Worm (Caenorhabditis elegans) whole organism, young adult: ENCODE data around the gene F35H8.12.
A peak's percentile ranks its signal among the peaks of the same experiment; 100 is the strongest.

Source experiments
- B0035.1 ChIP-seq: sonication (generic microtip); optimal IDR thresholded peaks from 2 replicates; lab custom pipeline; 2016; ENCODE audit warnings: missing genetic modification characterization, mild to moderate bottlenecking, missing compliant biosample characterization, missing genotype, missing genetic modification reagents
- B0336.3 ChIP-seq: fragments of 200-800 bp; sonication (Bioruptor generic); IDR thresholded peaks from 2 replicates; pipeline ENCODE4 v1.3.6; 2022; ENCODE audit warnings: missing genetic modification characterization, missing compliant biosample characterization
- F22D6.2 ChIP-seq: sonication (generic microtip); optimal IDR thresholded peaks from 2 replicates; lab custom pipeline; 2016; ENCODE audit warnings: mild to moderate bottlenecking, missing genetic modification characterization, missing compliant biosample characterization
- F39B2.1 ChIP-seq: fragments of 200-800 bp; sonication (Bioruptor generic); IDR thresholded peaks from 2 replicates; pipeline ENCODE4 v1.3.6; 2022; ENCODE audit warnings: missing genetic modification reagents, missing genetic modification characterization, missing compliant biosample characterization
- T26A5.8 ChIP-seq: sonication (generic microtip); optimal IDR thresholded peaks from 2 replicates; lab custom pipeline; 2016; ENCODE audit warnings: missing genetic modification characterization, missing compliant biosample characterization
- akir-1 ChIP-seq: fragments of 200-800 bp; sonication (Bioruptor generic); optimal IDR thresholded peaks from 2 replicates; lab custom pipeline; 2018; ENCODE audit warnings: mild to moderate bottlenecking, missing genetic modification characterization, moderate library complexity, missing compliant biosample characterization
- atf-7 ChIP-seq: sonication (generic microtip); optimal IDR thresholded peaks from 2 replicates; lab custom pipeline; 2017; ENCODE audit warnings: mild to moderate bottlenecking, missing genetic modification characterization, missing compliant biosample characterization
- athp-1 ChIP-seq: sonication (generic microtip); optimal IDR thresholded peaks from 2 replicates; lab custom pipeline; 2017; ENCODE audit warnings: mild to moderate bottlenecking, missing genetic modification characterization, missing compliant biosample characterization
- attf-3 ChIP-seq: fragments of 200-800 bp; sonication (Bioruptor generic); conservative IDR thresholded peaks from 2 replicates; pipeline ENCODE4 v1.3.6; 2022; ENCODE audit warnings: missing genetic modification reagents, missing genetic modification characterization, missing compliant biosample characterization
- attf-6 ChIP-seq: fragments of 200-800 bp; sonication (Bioruptor generic); IDR thresholded peaks from 2 replicates; pipeline ENCODE4 v1.3.6; 2022; ENCODE audit warnings: missing genetic modification reagents, missing genetic modification characterization, missing compliant biosample characterization
- bed-1 ChIP-seq: fragments of 200-800 bp; sonication (Bioruptor generic); IDR thresholded peaks from 2 replicates; pipeline ENCODE4 v1.3.6; 2022; ENCODE audit warnings: missing genetic modification reagents, missing genetic modification characterization, missing compliant biosample characterization
- cebp-2 ChIP-seq: fragments of 200-800 bp; sonication (Bioruptor generic); IDR thresholded peaks from 2 replicates; pipeline ENCODE4 v1.3.6; 2022; ENCODE audit warnings: missing genetic modification characterization, missing compliant biosample characterization
- ceh-27 ChIP-seq: fragments of 200-800 bp; sonication (Bioruptor generic); optimal IDR thresholded peaks from 2 replicates; lab custom pipeline; 2018; ENCODE audit warnings: mild to moderate bottlenecking, missing genetic modification characterization, moderate library complexity, missing compliant biosample characterization
- ceh-40 ChIP-seq: fragments of 200-800 bp; sonication (Bioruptor generic); IDR thresholded peaks from 2 replicates; pipeline ENCODE4 v1.3.6; 2022; ENCODE audit warnings: missing genetic modification characterization, missing compliant biosample characterization
- ceh-91 ChIP-seq: fragments of 200-800 bp; sonication (Bioruptor generic); IDR thresholded peaks from 2 replicates; pipeline ENCODE4 v1.3.6; 2022; ENCODE audit warnings: missing genetic modification reagents, missing genetic modification characterization, missing compliant biosample characterization
- die-1 ChIP-seq: sonication (generic microtip); optimal IDR thresholded peaks from 2 replicates; lab custom pipeline; 2016; ENCODE audit warnings: missing genotype, mild to moderate bottlenecking, missing genetic modification characterization, missing compliant biosample characterization
- dpl-1 ChIP-seq: fragments of 150-350 bp; optimal IDR thresholded peaks from 2 replicates; lab custom pipeline; 2014; ENCODE audit warnings: missing biosample characterization, missing genetic modification reagents, missing genetic modification characterization
- egl-18 ChIP-seq: fragments of 200-800 bp; sonication (Bioruptor generic); IDR thresholded peaks from 2 replicates; pipeline ENCODE4 v1.3.6; 2022; ENCODE audit warnings: missing genetic modification reagents, missing genetic modification characterization, missing compliant biosample characterization
- hlh-26 ChIP-seq: fragments of 200-800 bp; sonication (Bioruptor generic); conservative IDR thresholded peaks from 2 replicates; pipeline ENCODE4 v1.3.6; 2022; ENCODE audit warnings: missing genetic modification reagents, missing genetic modification characterization, missing compliant biosample characterization
- hmg-20 ChIP-seq: fragments of 200-800 bp; sonication (Bioruptor generic); IDR thresholded peaks from 2 replicates; pipeline ENCODE4 v1.3.6; 2022; ENCODE audit warnings: missing genetic modification reagents, missing genetic modification characterization, missing compliant biosample characterization
- hrde-1 ChIP-seq: sonication (generic microtip); optimal IDR thresholded peaks from 2 replicates; lab custom pipeline; 2016; ENCODE audit warnings: missing genetic modification characterization, mild to moderate bottlenecking, missing compliant biosample characterization, moderate library complexity, missing genotype, missing genetic modification reagents, borderline replicate concordance
- lag-1 ChIP-seq: fragments of 200-800 bp; sonication (Bioruptor generic); IDR thresholded peaks from 2 replicates; pipeline ENCODE4 v1.3.6; 2022; ENCODE audit warnings: missing genetic modification reagents, missing genetic modification characterization, missing compliant biosample characterization
- lin-26 ChIP-seq: fragments of 200-800 bp; sonication (Bioruptor generic); IDR thresholded peaks from 2 replicates; pipeline ENCODE4 v1.3.6; 2022; ENCODE audit warnings: missing genetic modification reagents, missing genetic modification characterization, missing compliant biosample characterization
- madf-10 ChIP-seq: sonication (generic microtip); optimal IDR thresholded peaks from 2 replicates; lab custom pipeline; 2016; ENCODE audit warnings: mild to moderate bottlenecking, missing genetic modification characterization, missing compliant biosample characterization
- madf-3 ChIP-seq: fragments of 200-800 bp; sonication (Bioruptor generic); IDR thresholded peaks from 2 replicates; pipeline ENCODE4 v1.3.6; 2022; ENCODE audit warnings: missing genetic modification reagents, missing genetic modification characterization, missing compliant biosample characterization
- madf-8 ChIP-seq: fragments of 200-800 bp; sonication (Bioruptor generic); conservative IDR thresholded peaks from 2 replicates; pipeline ENCODE4 v1.3.6; 2022; ENCODE audit warnings: missing genetic modification reagents, missing genetic modification characterization, missing compliant biosample characterization
- mel-28 ChIP-seq: sonication (generic microtip); optimal IDR thresholded peaks from 2 replicates; lab custom pipeline; 2016; ENCODE audit warnings: borderline replicate concordance, mild to moderate bottlenecking, missing genetic modification characterization, missing compliant biosample characterization
- nfya-1 ChIP-seq: sonication (generic microtip); optimal IDR thresholded peaks from 2 replicates; lab custom pipeline; 2017; ENCODE audit warnings: antibody characterized with exemption, missing compliant biosample characterization, missing genetic modification characterization, borderline replicate concordance; ENCODE audit not compliant: insufficient read depth
- nhr-90 ChIP-seq: sonication (generic microtip); optimal IDR thresholded peaks from 2 replicates; lab custom pipeline; 2016; ENCODE audit warnings: missing genotype, mild to moderate bottlenecking, missing genetic modification characterization, missing compliant biosample characterization
- pha-4 ChIP-seq: fragments of 150-350 bp; sonication (generic microtip); optimal IDR thresholded peaks from 2 replicates; lab custom pipeline; 2014; ENCODE audit warnings: missing biosample characterization, missing genetic modification reagents, missing genetic modification characterization
- repo-1 ChIP-seq: sonication (generic microtip); optimal IDR thresholded peaks from 2 replicates; lab custom pipeline; 2017; ENCODE audit warnings: mild to moderate bottlenecking, missing genetic modification characterization, missing compliant biosample characterization
- rpc-1 ChIP-seq, 2 experiments: fragments of 150-350 bp in 1 of 2; sonication (generic microtip) in 1 of 2; optimal IDR thresholded peaks; 2 replicates each; lab custom pipeline; 2014 to 2018; ENCODE audit warnings: missing biosample characterization in 1 of 2, missing genetic modification characterization in 1 of 2, missing genetic modification reagents in 1 of 2, missing genotype in 1 of 2
- snpc-3.4 ChIP-seq: sonication (generic microtip); optimal IDR thresholded peaks from 2 replicates; lab custom pipeline; 2017; ENCODE audit warnings: missing genetic modification characterization, mild to moderate bottlenecking, missing compliant biosample characterization, antibody characterized with exemption, moderate library complexity, missing genotype, missing genetic modification reagents
- tbp1 ChIP-seq: fragments of 200-800 bp; sonication (Bioruptor generic); optimal IDR thresholded peaks from 2 replicates; lab custom pipeline; 2018; ENCODE audit warnings: mild to moderate bottlenecking, missing genetic modification characterization, missing compliant biosample characterization
- unc-62 ChIP-seq: fragments of 150-350 bp; optimal IDR thresholded peaks from 2 replicates; lab custom pipeline; 2014; ENCODE audit warnings: missing biosample characterization, missing genetic modification reagents, missing genetic modification characterization
- ztf-6 ChIP-seq: fragments of 200-800 bp; sonication (Bioruptor generic); IDR thresholded peaks from 2 replicates; pipeline ENCODE4 v1.3.6; 2022; ENCODE audit warnings: missing genetic modification reagents, missing genetic modification characterization, missing compliant biosample characterization

The F35H8.12 gene

DNA sequence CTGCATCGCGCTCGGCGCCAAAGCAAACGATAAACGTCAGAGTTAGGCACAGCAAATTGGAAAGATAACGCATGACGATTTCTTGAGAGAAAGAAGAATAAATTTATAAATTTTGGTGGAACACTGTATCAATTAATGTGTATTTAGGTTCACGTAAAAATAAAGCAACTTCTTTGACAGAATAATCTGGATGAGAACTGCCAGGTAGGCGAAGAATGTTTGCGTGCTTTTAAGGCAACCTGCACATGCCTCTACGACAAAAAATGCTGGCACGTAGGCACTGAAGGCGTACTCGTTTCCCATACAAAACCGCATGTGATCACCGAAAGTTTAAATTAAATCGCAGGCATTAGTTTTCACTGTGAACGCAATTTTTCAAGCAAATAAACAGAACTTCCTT, 1.5 kb downstream of the F35H8.12 start, which contains the start of gene F35H8.1:
F35H8.1 (minus strand) TSS at position 101 of the 400 bp plus-strand sequence.
- TF ChIP-seq mel-28 (tag; lab: Kevin White, UChicago) (no peak), repo-1 (tag; lab: Kevin White, UChicago) (no peak), lag-1 (GFP tag; lab: Robert Waterston, UW) (no peak), unc-62 (GFP tag; lab: Kevin White, UChicago) (no peak), madf-3 (GFP tag; lab: Robert Waterston, UW) (no peak), hrde-1 (tag; lab: Kevin White, UChicago) (no peak), die-1 (no peak), pha-4 (tag; lab: Kevin White, UChicago) (no peak), egl-18 (GFP tag; lab: Robert Waterston, UW) (no peak), attf-6 (GFP tag; lab: Robert Waterston, UW) (no peak), F22D6.2 (no peak)
- TF ChIP-seq, all 124 proteins: peak for 0

DNA sequence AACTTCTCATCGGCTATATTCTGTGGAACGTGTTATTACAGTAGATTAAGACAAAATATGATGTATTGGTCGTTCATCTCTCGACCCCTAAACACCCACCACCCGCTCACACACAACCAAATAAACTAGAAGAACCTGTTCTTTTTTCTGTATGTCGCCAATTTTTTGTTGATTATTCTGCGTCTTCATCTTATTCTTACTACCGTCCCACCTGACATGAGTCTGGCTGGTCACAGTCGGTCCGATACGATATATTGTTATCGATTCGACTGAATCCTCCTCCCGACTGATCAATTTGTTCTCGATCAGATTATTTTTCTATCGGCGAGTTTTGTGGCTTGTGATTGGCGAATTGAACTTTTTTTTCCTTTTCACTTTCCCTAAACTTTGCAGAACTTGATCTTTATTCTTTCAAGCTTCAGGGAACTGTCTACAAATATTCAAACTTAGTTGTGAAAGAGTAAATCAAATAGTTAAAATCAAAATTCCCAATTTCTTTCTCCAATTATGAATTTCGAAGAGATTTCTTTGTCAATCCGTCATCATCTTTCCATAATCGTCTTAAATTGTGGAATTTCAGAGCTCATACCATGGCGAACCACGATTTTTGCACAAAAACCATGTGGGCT, 3.4 kb downstream of the F35H8.12 start, which contains the start of gene F35H8.2:
F35H8.2 (plus strand) TSS at position 579 of the 629 bp plus-strand sequence.
- no peak for TF ChIP-seq lin-26

DNA sequence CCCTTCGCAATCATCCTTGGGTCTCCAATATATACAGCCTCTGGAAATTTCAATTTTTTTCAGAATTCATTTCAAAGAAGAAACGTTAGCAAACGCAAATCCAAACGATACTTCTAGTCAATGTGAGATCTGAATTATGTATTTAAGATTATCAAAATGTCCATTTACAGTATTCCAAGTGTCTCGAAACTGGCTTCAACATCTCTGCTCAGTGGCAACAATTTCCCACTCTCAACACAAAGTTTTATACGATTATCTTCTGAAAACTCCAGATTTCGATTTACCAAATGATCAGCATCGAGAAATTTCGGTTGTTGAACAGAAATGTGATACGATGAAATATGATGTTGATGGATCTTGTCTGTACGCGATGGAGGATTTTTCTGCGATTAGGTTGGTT, 4.9 kb downstream of the F35H8.12 start:
- TF ChIP-seq rpc-1 (optimal IDR thresholded peaks at IDR 0.05; lab: Kevin White, UChicago) (no peak), rpc-1 (tag; optimal IDR thresholded peaks at IDR 0.05; lab: Kevin White, UChicago) (no peak), die-1 (no peak), attf-6 (GFP tag; lab: Robert Waterston, UW) (no peak), madf-10 (no peak), nfya-1 (tag; lab: Kevin White, UChicago) (no peak), tbp1 (GFP tag; lab: Kevin White, UChicago) (no peak), unc-62 (GFP tag; lab: Kevin White, UChicago) (no peak), ceh-27 (GFP tag; lab: Kevin White, UChicago) (no peak), athp-1 (tag; lab: Kevin White, UChicago) (no peak), ceh-91 (GFP tag; lab: Robert Waterston, UW) (no peak), atf-7 (tag; lab: Kevin White, UChicago) (no peak), B0035.1 (tag; lab: Kevin White, UChicago) (no peak), dpl-1 (GFP tag; lab: Kevin White, UChicago) (no peak), F39B2.1 (GFP tag; lab: Robert Waterston, UW) (no peak), ztf-6 (GFP tag; lab: Robert Waterston, UW) (no peak), ceh-40 (GFP tag; lab: Robert Waterston, UW) (no peak), snpc-3.4 (no peak)

DNA sequence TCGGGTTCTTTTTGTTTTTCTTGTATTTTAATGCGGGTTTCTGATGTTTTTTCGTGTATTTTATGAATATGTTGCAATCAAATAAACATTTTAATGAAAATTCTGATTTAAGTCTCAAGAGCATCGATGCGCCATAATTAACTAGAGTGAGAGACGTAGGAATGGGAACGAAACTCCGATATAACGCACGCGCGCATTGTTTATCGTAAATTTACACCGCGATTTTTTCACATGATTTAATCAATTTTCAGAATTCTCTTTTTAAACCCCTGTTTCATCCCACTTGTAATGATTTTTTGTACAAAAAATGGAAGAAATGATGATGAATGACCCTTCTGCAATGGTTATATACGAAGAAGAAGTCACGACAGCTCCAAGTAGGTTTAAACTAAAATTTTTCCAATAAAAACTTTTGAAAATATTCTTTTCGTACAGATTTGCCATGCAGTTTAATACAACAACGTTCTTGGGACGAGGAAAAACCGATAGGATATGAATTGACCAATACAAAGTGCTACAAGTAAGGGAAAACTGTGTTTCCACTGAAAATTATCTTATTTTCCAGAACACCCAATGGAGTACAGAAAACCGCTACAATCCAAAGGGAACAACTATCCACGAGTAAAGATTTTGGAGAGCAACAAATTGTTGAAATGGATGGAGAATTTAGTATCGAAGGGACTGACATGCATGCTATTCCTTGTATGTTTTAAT, 6.0 kb downstream of the F35H8.12 start, which contains the start of gene zfp-2:
zfp-2 (plus strand) TSS at position 214 of the 714 bp plus-strand sequence.
- no peak for TF ChIP-seq bed-1 (GFP tag; lab: Robert Waterston, UW)
- no peak for TF ChIP-seq rpc-1 (optimal IDR thresholded peaks at IDR 0.05; lab: Kevin White, UChicago)
- TF ChIP-seq rpc-1 (tag; optimal IDR thresholded peaks at IDR 0.05; lab: Kevin White, UChicago), result no peak
- TF ChIP-seq ceh-40 (GFP tag; lab: Robert Waterston, UW), result no peak
- peak; percentile 90 for TF ChIP-seq attf-3
- TF ChIP-seq, all 124 proteins: peak for 1

- TF ChIP-seq cebp-2 (GFP tag; lab: Robert Waterston, UW) (no peak), nhr-90 (no peak), akir-1 (GFP tag; lab: Kevin White, UChicago) (no peak), T26A5.8 (no peak), unc-62 (GFP tag; lab: Kevin White, UChicago) (no peak), hlh-26 (GFP tag; lab: Robert Waterston, UW) (no peak), madf-8 (GFP tag; lab: Robert Waterston, UW) (no peak), repo-1 (tag; lab: Kevin White, UChicago) (no peak), B0336.3 (GFP tag; lab: Robert Waterston, UW) (no peak), hmg-20 (no peak)
These were observed 7.3 kb downstream of the F35H8.12 start for ce11 chrII:9558906-9559305.
